Worm (Caenorhabditis elegans) whole organism, L4 larva: ENCODE data around the gene C56G2.5.

ENCODE experiments used
- F37D6.2 ChIP-seq: sonication (generic microtip); optimal IDR thresholded peaks from 2 replicates; lab custom pipeline; 2016; ENCODE audit warnings: mild to moderate bottlenecking, missing genetic modification characterization, missing compliant biosample characterization
- F44E2.7 ChIP-seq: fragments of 200-800 bp; sonication (Bioruptor generic); IDR thresholded peaks from 2 replicates; pipeline ENCODE4 v2.1.2; 2022; ENCODE audit warnings: missing genetic modification characterization, missing compliant biosample characterization
- Y48G9A.11 ChIP-seq: fragments of 200-800 bp; sonication (Bioruptor generic); IDR thresholded peaks from 2 replicates; pipeline ENCODE4 v1.3.6; 2022; ENCODE audit warnings: missing genetic modification reagents, missing genetic modification characterization, missing compliant biosample characterization
- Y5F2A.4 ChIP-seq: fragments of 200-800 bp; sonication (Bioruptor generic); optimal IDR thresholded peaks from 2 replicates; lab custom pipeline; 2018; ENCODE audit warnings: mild to moderate bottlenecking, missing genetic modification characterization, missing compliant biosample characterization
- aha-1 ChIP-seq: fragments of 150-350 bp; peaks from one replicate; lab custom pipeline; 2014; ENCODE audit warnings: missing biosample characterization, missing genetic modification characterization
- arid-1 ChIP-seq: fragments of 200-800 bp; sonication (Bioruptor generic); conservative IDR thresholded peaks from 2 replicates; pipeline ENCODE4 v1.3.6; 2022; ENCODE audit warnings: missing genetic modification reagents, missing genetic modification characterization, missing compliant biosample characterization
- attf-4 ChIP-seq: sonication (generic microtip); optimal IDR thresholded peaks from 3 replicates; lab custom pipeline; 2017; ENCODE audit warnings: missing biosample characterization, missing genetic modification characterization
- ceh-28 ChIP-seq: fragments of 150-350 bp; optimal IDR thresholded peaks from 2 replicates; lab custom pipeline; 2014; ENCODE audit warnings: missing biosample characterization, missing genetic modification reagents, missing genetic modification characterization
- ceh-32 ChIP-seq: sonication (generic microtip); optimal IDR thresholded peaks from 2 replicates; lab custom pipeline; 2016; ENCODE audit warnings: mild to moderate bottlenecking, missing genetic modification characterization, missing compliant biosample characterization; ENCODE audit not compliant: poor library complexity
- ceh-44 ChIP-seq: fragments of 200-800 bp; sonication (Bioruptor generic); IDR thresholded peaks from 2 replicates; pipeline ENCODE4 v1.3.6; 2022; ENCODE audit warnings: missing genetic modification reagents, missing genetic modification characterization, missing compliant biosample characterization
- cey-2 ChIP-seq: sonication (generic microtip); optimal IDR thresholded peaks from 3 replicates; lab custom pipeline; 2017; ENCODE audit warnings: missing genetic modification characterization, mild to moderate bottlenecking, missing compliant biosample characterization, antibody characterized with exemption, borderline replicate concordance; ENCODE audit not compliant: insufficient read depth
- daf-12 ChIP-seq: fragments of 150-350 bp; optimal IDR thresholded peaks from 2 replicates; lab custom pipeline; 2014; ENCODE audit warnings: missing biosample characterization, missing genetic modification reagents, missing genetic modification characterization
- daf-16 ChIP-seq, 3 experiments: sonication (generic microtip); optimal IDR thresholded peaks; 2 replicates each; lab custom pipeline; 2016 to 2017; ENCODE audit warnings: missing genetic modification characterization in 3 of 3, missing genetic modification reagents in 3 of 3, mild to moderate bottlenecking in 2 of 3, missing compliant biosample characterization in 2 of 3, missing biosample characterization in 1 of 3, moderate library complexity in 1 of 3
- daf-19 ChIP-seq: fragments of 200-800 bp; sonication (Bioruptor generic); conservative IDR thresholded peaks from 2 replicates; pipeline ENCODE4 v1.3.6; 2022; ENCODE audit warnings: missing genetic modification characterization, missing compliant biosample characterization
- daf-8 ChIP-seq: fragments of 200-800 bp; sonication (Bioruptor generic); IDR thresholded peaks from 2 replicates; pipeline ENCODE4 v1.3.6; 2022; ENCODE audit warnings: missing genetic modification characterization, missing compliant biosample characterization
- dmd-6 ChIP-seq: fragments of 200-800 bp; sonication (Bioruptor generic); IDR thresholded peaks from 2 replicates; pipeline ENCODE4 v1.3.6; 2022; ENCODE audit warnings: missing genetic modification reagents, missing genetic modification characterization, missing compliant biosample characterization
- dmd-9 ChIP-seq: fragments of 200-800 bp; sonication (Bioruptor generic); IDR thresholded peaks from 2 replicates; pipeline ENCODE4 v1.3.6; 2022; ENCODE audit warnings: missing genetic modification reagents, missing genetic modification characterization, missing compliant biosample characterization
- dpl-1 ChIP-seq: fragments of 150-350 bp; optimal IDR thresholded peaks from 2 replicates; lab custom pipeline; 2014; ENCODE audit warnings: missing biosample characterization, missing genetic modification reagents, missing genetic modification characterization
- duxl-1 ChIP-seq: sonication (generic microtip); optimal IDR thresholded peaks from 2 replicates; lab custom pipeline; 2016; ENCODE audit warnings: mild to moderate bottlenecking, missing genetic modification characterization, moderate library complexity, missing compliant biosample characterization; ENCODE audit not compliant: poor library complexity
- egl-27 ChIP-seq: sonication (generic microtip); optimal IDR thresholded peaks from 3 replicates; lab custom pipeline; 2017; ENCODE audit warnings: missing biosample characterization, missing genetic modification reagents, missing genetic modification characterization
- fkh-10 ChIP-seq: fragments of 150-350 bp; optimal IDR thresholded peaks from 2 replicates; lab custom pipeline; 2014; ENCODE audit warnings: missing biosample characterization, missing genetic modification reagents, missing genetic modification characterization
- gei-8 ChIP-seq: fragments of 200-800 bp; sonication (Bioruptor generic); optimal IDR thresholded peaks from 2 replicates; lab custom pipeline; 2018; ENCODE audit warnings: mild to moderate bottlenecking, missing genetic modification characterization, missing compliant biosample characterization
- hlh-11 ChIP-seq: fragments of 200-800 bp; sonication (Bioruptor generic); optimal IDR thresholded peaks from 2 replicates; lab custom pipeline; 2018; ENCODE audit warnings: mild to moderate bottlenecking, missing genetic modification characterization, missing compliant biosample characterization
- hmg-1.1 ChIP-seq: fragments of 200-800 bp; sonication (Bioruptor generic); IDR thresholded peaks from 2 replicates; pipeline ENCODE4 v1.3.6; 2022; ENCODE audit warnings: missing genetic modification reagents, missing genetic modification characterization, missing compliant biosample characterization
- jun-1 ChIP-seq: fragments of 150-350 bp; optimal IDR thresholded peaks from 2 replicates; lab custom pipeline; 2014; ENCODE audit warnings: missing biosample characterization, missing genetic modification reagents, missing genetic modification characterization
- lin-15B ChIP-seq: fragments of 150-350 bp; sonication (generic microtip); optimal IDR thresholded peaks from 3 replicates; lab custom pipeline; 2014; ENCODE audit warnings: missing biosample characterization, missing genetic modification characterization
- lin-39 ChIP-seq: fragments of 150-350 bp; optimal IDR thresholded peaks from 2 replicates; lab custom pipeline; 2014; ENCODE audit warnings: missing biosample characterization, missing genetic modification reagents, missing genetic modification characterization
- lir-3 ChIP-seq: sonication (generic microtip); optimal IDR thresholded peaks from 2 replicates; lab custom pipeline; 2016; ENCODE audit warnings: mild to moderate bottlenecking, missing genetic modification characterization, missing compliant biosample characterization
- madf-5 ChIP-seq, 2 experiments: fragments of 200-800 bp; sonication (Bioruptor generic); IDR thresholded peaks; 2 replicates each; pipeline ENCODE4 v1.3.6; 2022; ENCODE audit warnings: missing compliant biosample characterization in 2 of 2, missing genetic modification characterization in 2 of 2
- mep-1 ChIP-seq: fragments of 150-350 bp; sonication (generic microtip); optimal IDR thresholded peaks from 3 replicates; lab custom pipeline; 2014; ENCODE audit warnings: missing biosample characterization, missing genetic modification characterization
- mxl-2 ChIP-seq: fragments of 200-800 bp; sonication (Bioruptor generic); conservative IDR thresholded peaks from 2 replicates; pipeline ENCODE4 v1.3.6; 2022; ENCODE audit warnings: missing genetic modification reagents, missing genetic modification characterization, missing compliant biosample characterization
- nhr-10 ChIP-seq: fragments of 150-350 bp; optimal IDR thresholded peaks from 2 replicates; lab custom pipeline; 2014; ENCODE audit warnings: missing biosample characterization, missing genetic modification characterization
- nhr-111 ChIP-seq: fragments of 200-800 bp; sonication (Bioruptor generic); optimal IDR thresholded peaks from 2 replicates; lab custom pipeline; 2018; ENCODE audit warnings: mild to moderate bottlenecking, missing genetic modification characterization, missing compliant biosample characterization
- nhr-237 ChIP-seq: sonication (generic microtip); optimal IDR thresholded peaks from 2 replicates; lab custom pipeline; 2017; ENCODE audit warnings: missing biosample characterization, missing genetic modification characterization
- nhr-28 ChIP-seq: fragments of 150-350 bp; optimal IDR thresholded peaks from 2 replicates; lab custom pipeline; 2014; ENCODE audit warnings: missing biosample characterization, missing genetic modification characterization
- nhr-6 ChIP-seq: fragments of 150-350 bp; optimal IDR thresholded peaks from 2 replicates; lab custom pipeline; 2014; ENCODE audit warnings: missing biosample characterization, missing genetic modification characterization
- nhr-77 ChIP-seq: fragments of 150-350 bp; optimal IDR thresholded peaks from 2 replicates; lab custom pipeline; 2014; ENCODE audit warnings: missing biosample characterization, missing genetic modification characterization
- pha-4 ChIP-seq, 2 experiments: fragments of 150-350 bp in 1 of 2; fragments of 200-800 bp in 1 of 2; sonication (Bioruptor generic) in 1 of 2; IDR thresholded peaks in 1 of 2; optimal IDR thresholded peaks in 1 of 2; 2 replicates each; pipeline versions ENCODE4 v1.3.6 to Lab custom; 2014 to 2022; ENCODE audit warnings: missing genetic modification characterization in 2 of 2, missing genetic modification reagents in 2 of 2, missing biosample characterization in 1 of 2, missing compliant biosample characterization in 1 of 2
- pqm-1 ChIP-seq: sonication (generic microtip); optimal IDR thresholded peaks from 2 replicates; lab custom pipeline; 2017; ENCODE audit warnings: missing biosample characterization, missing genetic modification characterization
- saeg-2 ChIP-seq: fragments of 200-800 bp; sonication (Bioruptor generic); IDR thresholded peaks from 2 replicates; pipeline ENCODE4 v1.3.6; 2022; ENCODE audit warnings: missing genetic modification reagents, missing genetic modification characterization, missing compliant biosample characterization
- skn-1 ChIP-seq: fragments of 150-350 bp; optimal IDR thresholded peaks from 2 replicates; lab custom pipeline; 2014; ENCODE audit warnings: missing biosample characterization, missing genetic modification characterization
- spr-1 ChIP-seq: sonication (generic microtip); optimal IDR thresholded peaks from 2 replicates; lab custom pipeline; 2016; ENCODE audit warnings: mild to moderate bottlenecking, missing genetic modification characterization, missing compliant biosample characterization
- spr-3 ChIP-seq: fragments of 200-800 bp; sonication (Bioruptor generic); optimal IDR thresholded peaks from 2 replicates; lab custom pipeline; 2018; ENCODE audit warnings: mild to moderate bottlenecking, missing genetic modification characterization, missing compliant biosample characterization
- tag-97 ChIP-seq: fragments of 200-800 bp; sonication (Bioruptor generic); IDR thresholded peaks from 2 replicates; pipeline ENCODE4 v1.3.6; 2022; ENCODE audit warnings: missing genetic modification characterization, missing compliant biosample characterization
- unc-62 ChIP-seq, 3 experiments: fragments of 150-350 bp in 1 of 3; sonication (generic microtip); optimal IDR thresholded peaks in 2 of 3; peaks in 1 of 3; 1 replicate in 1 of 3; 2 replicates in 2 of 3; lab custom pipeline; 2014 to 2017; ENCODE audit warnings: missing biosample characterization in 3 of 3, missing genetic modification characterization in 3 of 3, missing genetic modification reagents in 3 of 3, missing genotype in 1 of 3
- vab-7 ChIP-seq: fragments of 200-800 bp; sonication (Bioruptor generic); IDR thresholded peaks from 2 replicates; pipeline ENCODE4 v1.3.6; 2022; ENCODE audit warnings: missing genetic modification reagents, missing genetic modification characterization, missing compliant biosample characterization
- zfp-3 ChIP-seq: fragments of 200-800 bp; sonication (Bioruptor generic); conservative IDR thresholded peaks from 2 replicates; pipeline ENCODE4 v1.3.6; 2022; ENCODE audit warnings: missing genetic modification reagents, missing genetic modification characterization, missing compliant biosample characterization
- zip-11 ChIP-seq: fragments of 200-800 bp; sonication (Bioruptor generic); IDR thresholded peaks from 2 replicates; pipeline ENCODE4 v1.3.6; 2022; ENCODE audit warnings: missing genetic modification characterization, missing compliant biosample characterization
- zip-2 ChIP-seq: fragments of 150-350 bp; optimal IDR thresholded peaks from 2 replicates; lab custom pipeline; 2014; ENCODE audit warnings: missing biosample characterization, missing genetic modification characterization
- ztf-11 ChIP-seq: fragments of 150-350 bp; optimal IDR thresholded peaks from 2 replicates; lab custom pipeline; 2014; ENCODE audit warnings: missing biosample characterization, missing genetic modification characterization
- ztf-7 ChIP-seq: fragments of 150-350 bp; optimal IDR thresholded peaks from 2 replicates; lab custom pipeline; 2014; ENCODE audit warnings: missing biosample characterization, missing genetic modification characterization

The C56G2.5 gene

ce11 chrIII:6344737-6345136 lies 20.7 kb upstream of the C56G2.5 start:
- TF ChIP-seq ceh-32 (tag; lab: Kevin White, UChicago) (no peak), tag-97 (GFP tag; lab: Robert Waterston, UW) (no peak), nhr-111 (no peak), pqm-1 (tag; lab: Kevin White, UChicago) (no peak), attf-4 (tag; lab: Kevin White, UChicago) (no peak), nhr-77 (tag; lab: Kevin White, UChicago) (peak; percentile 60), zfp-3 (GFP tag; lab: Robert Waterston, UW) (no peak), dmd-6 (GFP tag; lab: Robert Waterston, UW) (peak; percentile 69), Y5F2A.4 (GFP tag; lab: Kevin White, UChicago) (no peak), ceh-44 (GFP tag; lab: Robert Waterston, UW) (no peak), lin-15B (tag; lab: Kevin White, UChicago) (no peak), mxl-2 (GFP tag; lab: Robert Waterston, UW) (no peak), zip-2 (tag; lab: Kevin White, UChicago) (no peak), ztf-7 (tag; lab: Kevin White, UChicago) (peak; percentile 37), spr-3 (GFP tag; lab: Kevin White, UChicago) (no peak), mep-1 (tag; lab: Kevin White, UChicago) (peak; percentile 87), hmg-1.1 (GFP tag; lab: Robert Waterston, UW) (peak; percentile 81), lir-3 (no peak), F37D6.2 (tag; lab: Kevin White, UChicago) (peak; percentile 38), jun-1 (peak; percentile 43), egl-27 (no peak), ztf-11 (tag; lab: Kevin White, UChicago) (no peak), unc-62 (GFP tag; optimal IDR thresholded peaks at IDR 0.05 in 1 of 2; lab: Kevin White, UChicago) (peak in 1 of 2 experiments; percentile 38), unc-62 (tag; optimal IDR thresholded peaks at IDR 0.05; lab: Kevin White, UChicago) (no peak), cey-2 (tag; lab: Kevin White, UChicago) (no peak), nhr-10 (tag; lab: Kevin White, UChicago) (peak; percentile 38), Y48G9A.11 (0 out of 2 replicates have a peak, but pooled peaks have one; percentile 37), pha-4 (GFP tag; IDR thresholded peaks at IDR 0.05; lab: Robert Waterston, UW) (peak; percentile 65; the same call in 1 of the 2 replicates), pha-4 (tag; optimal IDR thresholded peaks at IDR 0.05; lab: Kevin White, UChicago) (peak; percentile 8), skn-1 (tag; lab: Kevin White, UChicago) (no peak), gei-8 (GFP tag; lab: Kevin White, UChicago) (no peak), fkh-10 (peak; percentile 44), arid-1 (GFP tag; lab: Robert Waterston, UW) (0 out of 2 replicates have a peak, but pooled peaks have one; percentile 39), hlh-11 (tag; lab: Kevin White, UChicago) (peak; percentile 73), nhr-237 (tag; lab: Kevin White, UChicago) (no peak), ceh-28 (tag; lab: Kevin White, UChicago) (no peak), F44E2.7 (GFP tag; lab: Robert Waterston, UW) (no peak), daf-8 (GFP tag; lab: Robert Waterston, UW) (no peak), zip-11 (GFP tag; lab: Robert Waterston, UW) (no peak), nhr-6 (tag; lab: Kevin White, UChicago) (peak; percentile 45), madf-5 (GFP tag; IDR thresholded peaks at IDR 0.05; lab: Robert Waterston, UW) (no peak), saeg-2 (GFP tag; lab: Robert Waterston, UW) (no peak), duxl-1 (tag; lab: Kevin White, UChicago) (no peak), nhr-28 (peak; percentile 50), dmd-9 (no peak), vab-7 (no peak), daf-12 (tag; lab: Kevin White, UChicago) (no peak), dpl-1 (GFP tag; lab: Kevin White, UChicago) (peak; percentile 75), lin-39 (tag; lab: Kevin White, UChicago) (no peak), daf-16 (GFP tag; optimal IDR thresholded peaks at IDR 0.05; lab: Kevin White, UChicago) (peak in 1 of 2 experiments; percentile 66), daf-16 (tag; optimal IDR thresholded peaks at IDR 0.05; lab: Kevin White, UChicago) (peak; percentile 64), daf-19 (GFP tag; lab: Robert Waterston, UW) (no peak), aha-1 (tag; lab: Kevin White, UChicago) (peak; percentile 99), spr-1 (tag; lab: Kevin White, UChicago) (no peak)
